Worm (Caenorhabditis elegans): ENCODE results near the gene T06A10.106.

- TF ChIP-seq tbx-11 (GFP tag; IDR thresholded peaks at IDR 0.05) (no peak), ama-1 (optimal IDR thresholded peaks at IDR 0.05) (no peak), sea-1 (GFP tag; conservative IDR thresholded peaks at IDR 0.05) (no peak), flt-1 (GFP tag; IDR thresholded peaks at IDR 0.05) (no peak), pes-1 (GFP tag; IDR thresholded peaks at IDR 0.05) (no peak), hnd-1 (tag; optimal IDR thresholded peaks at IDR 0.05) (no peak), scrt-1 (GFP tag; IDR thresholded peaks at IDR 0.05) (no peak), B0310.2 (tag; optimal IDR thresholded peaks at IDR 0.05) (no peak), tbx-37 (GFP tag; conservative IDR thresholded peaks at IDR 0.05) (no peak), hmg-4 (GFP tag; optimal IDR thresholded peaks at IDR 0.05) (no peak)
These were observed 47.0 kb upstream of the T06A10.106 start, which contains the start of gene Y116A8C.3 for ce11 chrIV:16915751-16916150.
